Fruit fly (Drosophila melanogaster) Kc167 (cell line): ENCODE measurements around the gene CG32148.

Source experiments
- Myc ChIP-seq: fragments of >200 bp; optimal IDR thresholded peaks from 2 replicates; lab custom pipeline; 2017; ENCODE audit warnings: missing external identifiers
- Sin3A ChIP-seq: fragments of >200 bp; optimal IDR thresholded peaks from 2 replicates; lab custom pipeline; 2018; ENCODE audit warnings: missing external identifiers
- h ChIP-seq: fragments of >200 bp; optimal IDR thresholded peaks from 3 replicates; lab custom pipeline; 2018; ENCODE audit warnings: missing external identifiers
- insv ChIP-seq: fragments of >200 bp; optimal IDR thresholded peaks from 3 replicates; lab custom pipeline; 2018; ENCODE audit warnings: missing external identifiers
- psq ChIP-seq: fragments of >200 bp; optimal IDR thresholded peaks from 2 replicates; lab custom pipeline; 2017; ENCODE audit warnings: missing external identifiers
- ttk ChIP-seq: sonication (Bioruptor generic); optimal IDR thresholded peaks from 2 replicates; lab custom pipeline; 2017; ENCODE audit warnings: missing external identifiers

Gene CG32148

dm6 chr3L:15023192-15023591 is at the start of gene CG32148:
Gene CG32148 (plus strand): TSS chr3L:15023492.
- TF ChIP-seq ttk (lab: Kevin White, UChicago) (no peak), Sin3A (lab: Kevin White, UChicago) (no peak), psq (lab: Kevin White, UChicago) (no peak), Myc (lab: Kevin White, UChicago) (no peak), insv (lab: Kevin White, UChicago) (no peak), h (lab: Kevin White, UChicago) (no peak)

DNA sequence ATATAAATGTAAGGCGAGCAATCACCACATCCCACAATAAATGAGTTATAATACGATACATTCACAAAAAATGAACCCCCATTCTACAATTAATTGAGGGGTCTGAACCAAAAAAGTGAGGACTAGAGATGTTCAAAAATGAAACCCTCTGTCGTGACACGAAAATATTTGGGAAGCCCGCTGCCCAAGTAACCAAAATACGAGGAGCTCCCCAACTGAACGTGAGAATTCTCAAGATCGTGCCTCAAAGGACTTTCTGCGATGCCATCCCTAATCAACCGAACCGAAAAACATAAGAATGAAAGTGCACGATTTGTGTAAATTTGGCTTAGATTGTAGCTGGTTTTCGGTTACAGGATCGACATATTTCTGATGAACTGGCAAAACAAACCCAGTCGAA is 48.8 kb upstream of the CG32148 start, which contains the start of gene Ocho:
Gene Ocho, plus strand, starts transcription at position 336 of the 400 bp plus-strand sequence.
- TF ChIP-seq psq (lab: Kevin White, UChicago) (no peak), h (lab: Kevin White, UChicago) (no peak), Myc (lab: Kevin White, UChicago) (no peak), ttk (lab: Kevin White, UChicago) (no peak), Sin3A (lab: Kevin White, UChicago) (no peak), insv (lab: Kevin White, UChicago) (no peak)

dm6 chr3L:14974952-14975351 is 48.3 kb upstream of the CG32148 start:
- TF ChIP-seq insv (lab: Kevin White, UChicago) (no peak), h (lab: Kevin White, UChicago) (no peak), Sin3A (lab: Kevin White, UChicago) (no peak), ttk (lab: Kevin White, UChicago) (no peak), psq (lab: Kevin White, UChicago) (no peak), Myc (lab: Kevin White, UChicago) (no peak)

- TF ChIP-seq Sin3A (lab: Kevin White, UChicago) (no peak), insv (lab: Kevin White, UChicago) (no peak), psq (lab: Kevin White, UChicago) (no peak), h (lab: Kevin White, UChicago) (no peak), Myc (lab: Kevin White, UChicago) (no peak), ttk (lab: Kevin White, UChicago) (no peak)
Measured at dm6 chr3L:14976026-14976425, 47.3 kb upstream of the CG32148 start.

dm6 chr3L:14977536-14978495 is 45.5 kb upstream of the CG32148 start:
- no peak for TF ChIP-seq ttk (lab: Kevin White, UChicago)
- no peak for TF ChIP-seq psq (lab: Kevin White, UChicago)
- TF ChIP-seq h (lab: Kevin White, UChicago), result no peak
- no peak for TF ChIP-seq insv (lab: Kevin White, UChicago)
- TF ChIP-seq Myc (lab: Kevin White, UChicago), result no peak
- no peak for TF ChIP-seq Sin3A (lab: Kevin White, UChicago)

- TF ChIP-seq insv (lab: Kevin White, UChicago) (no peak), ttk (lab: Kevin White, UChicago) (no peak), psq (lab: Kevin White, UChicago) (no peak), Sin3A (lab: Kevin White, UChicago) (no peak), Myc (lab: Kevin White, UChicago) (no peak), h (lab: Kevin White, UChicago) (no peak)
Measured at dm6 chr3L:14978496-14978894, 44.8 kb upstream of the CG32148 start.

DNA sequence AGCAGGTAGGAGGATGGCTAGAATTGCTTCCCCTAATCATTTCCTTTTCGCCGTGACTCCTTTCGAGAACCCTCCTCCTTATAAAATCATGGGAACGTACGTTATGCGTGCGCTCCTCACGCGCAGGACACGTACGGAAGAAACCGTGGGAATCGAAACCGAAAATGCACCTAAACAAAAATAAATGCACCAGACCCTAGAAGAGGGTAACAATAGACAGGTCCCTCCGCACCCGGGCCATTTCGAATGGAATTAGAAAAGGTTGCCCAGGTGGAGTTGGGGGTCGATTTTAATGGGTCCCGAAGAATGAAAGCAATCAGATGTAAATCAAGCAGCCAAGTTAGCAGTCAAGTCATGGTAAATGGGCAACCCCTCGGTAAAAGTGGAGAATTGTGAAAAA is 44.0 kb upstream of the CG32148 start, which contains the start of gene CG3349:
Gene CG3349, plus strand, starts transcription at position 289 of the 400 bp plus-strand sequence.
- TF ChIP-seq Sin3A (lab: Kevin White, UChicago) (no peak), insv (lab: Kevin White, UChicago) (no peak), ttk (lab: Kevin White, UChicago) (no peak), h (lab: Kevin White, UChicago) (no peak), Myc (lab: Kevin White, UChicago) (no peak), psq (lab: Kevin White, UChicago) (no peak)

DNA sequence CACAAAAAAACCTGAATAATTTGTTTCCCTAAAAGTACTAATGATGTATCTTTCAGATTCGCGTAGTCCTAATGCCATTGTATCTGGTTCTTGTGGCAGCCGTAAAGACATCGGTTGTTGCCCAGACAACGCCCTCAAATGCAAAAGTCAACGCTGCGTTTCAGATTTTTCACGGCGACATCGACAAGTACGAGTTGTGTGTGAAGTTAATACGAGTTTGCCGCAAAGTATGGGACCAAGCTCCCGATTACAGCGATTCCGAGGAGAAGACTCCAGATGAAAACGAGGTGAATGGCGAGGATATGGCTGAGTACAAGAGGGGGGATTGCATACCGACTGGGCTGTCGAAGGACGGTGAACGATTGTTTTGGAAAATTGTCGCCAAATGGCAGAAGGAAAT is 43.3 kb upstream of the CG32148 start:
- TF ChIP-seq ttk (lab: Kevin White, UChicago), result no peak
- TF ChIP-seq h (lab: Kevin White, UChicago), result no peak
- TF ChIP-seq Sin3A (lab: Kevin White, UChicago), result no peak
- no peak for TF ChIP-seq Myc (lab: Kevin White, UChicago)
- no peak for TF ChIP-seq psq (lab: Kevin White, UChicago)
- no peak for TF ChIP-seq insv (lab: Kevin White, UChicago)

DNA sequence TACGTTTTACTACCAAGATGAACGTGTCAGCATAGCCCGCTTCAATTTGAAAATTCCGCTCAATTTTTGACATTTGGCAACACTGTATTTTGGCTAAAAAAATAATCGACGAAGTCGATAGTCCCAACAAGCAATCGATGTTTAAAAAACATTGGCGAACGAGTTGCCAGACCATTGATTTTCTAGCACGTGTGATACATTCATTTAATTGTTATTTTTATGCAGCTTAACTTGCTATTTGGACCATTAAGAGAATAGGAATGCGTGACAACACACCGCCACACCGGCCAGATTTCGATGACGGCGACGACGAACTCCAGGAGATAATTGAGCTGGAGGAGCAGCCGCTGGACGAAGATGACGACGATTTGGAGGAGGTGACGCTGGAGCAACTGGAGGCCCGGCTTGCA is 40.6 kb upstream of the CG32148 start, which contains the start of gene CG5114:
Gene CG5114, plus strand, starts transcription at position 161 of the 410 bp plus-strand sequence.
- TF ChIP-seq h (lab: Kevin White, UChicago) (no peak), psq (lab: Kevin White, UChicago) (no peak), Sin3A (lab: Kevin White, UChicago) (no peak), ttk (lab: Kevin White, UChicago) (no peak), insv (lab: Kevin White, UChicago) (no peak), Myc (lab: Kevin White, UChicago) (no peak)

DNA sequence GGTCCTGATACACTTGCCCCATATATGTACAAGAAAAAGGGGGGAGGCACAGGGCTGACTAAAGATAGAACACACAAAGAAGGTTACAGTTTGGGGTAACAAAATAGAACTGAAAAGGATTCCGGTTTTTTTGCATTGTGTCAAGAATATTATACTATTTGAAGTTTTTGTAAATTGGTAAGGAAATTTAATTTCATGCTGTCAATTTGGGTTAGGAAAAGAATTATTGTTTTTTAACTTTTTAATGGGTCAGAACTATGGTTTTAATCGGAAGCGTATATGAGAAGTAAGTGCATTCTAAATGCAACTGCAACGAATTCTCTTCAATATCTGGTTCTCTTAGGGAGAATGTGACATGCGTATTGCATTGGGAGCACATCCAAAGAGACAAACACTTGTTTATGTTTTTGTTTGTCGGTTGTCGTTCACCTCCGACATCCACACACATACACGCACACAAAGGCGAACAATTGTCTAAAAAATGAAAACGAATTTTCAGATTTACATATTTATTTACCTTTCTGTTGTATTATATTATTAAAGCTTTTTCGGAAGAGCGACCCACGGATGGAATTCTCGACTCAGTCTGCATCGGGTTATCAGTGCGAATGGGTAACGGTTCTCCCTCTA is 38.7 kb upstream of the CG32148 start, which contains the start of gene mnd:
Gene mnd, plus strand, starts transcription at position 580 of the 630 bp plus-strand sequence.
- TF ChIP-seq Myc (lab: Kevin White, UChicago) (no peak), h (lab: Kevin White, UChicago) (no peak), ttk (lab: Kevin White, UChicago) (no peak), insv (lab: Kevin White, UChicago) (no peak), psq (lab: Kevin White, UChicago) (no peak), Sin3A (lab: Kevin White, UChicago) (no peak)
